Fruit fly (Drosophila melanogaster) whole organism, embryonic: ENCODE results near the gene Cys.

ENCODE experiments used
- B-H2 ChIP-seq: fragments of 200-800 bp; sonication (Bioruptor generic); optimal IDR thresholded peaks from 2 replicates; lab custom pipeline; 2018; ENCODE audit warnings: missing biosample characterization, mild to moderate bottlenecking, missing genetic modification characterization
- Bdp1 ChIP-seq: fragments of 200-800 bp; sonication (Bioruptor generic); optimal IDR thresholded peaks from 3 replicates; lab custom pipeline; 2016; ENCODE audit warnings: missing biosample characterization, missing genetic modification characterization
- CG10209 ChIP-seq: fragments of 200-800 bp; sonication (Bioruptor generic); optimal IDR thresholded peaks from 3 replicates; lab custom pipeline; 2017; ENCODE audit warnings: missing biosample characterization, mild to moderate bottlenecking, missing genetic modification characterization, missing genetic modification reagents
- CG11456 ChIP-seq: fragments of 200-800 bp; sonication (Bioruptor generic); IDR thresholded peaks from 3 replicates; pipeline ENCODE4 v1.3.6; 2022; ENCODE audit warnings: missing biosample characterization, missing genetic modification characterization
- CG12071 ChIP-seq: fragments of 200-800 bp; sonication (Bioruptor generic); optimal IDR thresholded peaks from 3 replicates; lab custom pipeline; 2018; ENCODE audit warnings: missing biosample characterization, mild to moderate bottlenecking, missing genetic modification characterization
- CG12391 ChIP-seq: fragments of 200-800 bp; sonication (Bioruptor generic); optimal IDR thresholded peaks from 3 replicates; lab custom pipeline; 2018; ENCODE audit warnings: missing biosample characterization, mild to moderate bottlenecking, missing genetic modification characterization, moderate library complexity
- CG14441 ChIP-seq: fragments of 200-800 bp; sonication (Bioruptor generic); IDR thresholded peaks from 2 replicates; pipeline ENCODE4 v1.3.6; 2022; ENCODE audit warnings: missing biosample characterization, missing genetic modification characterization
- CG17361 ChIP-seq: fragments of 200-800 bp; sonication (Bioruptor generic); IDR thresholded peaks from 3 replicates; pipeline ENCODE4 v1.3.6; 2022; ENCODE audit warnings: missing biosample characterization, missing genetic modification characterization
- CG17829 ChIP-seq: fragments of 200-800 bp; optimal IDR thresholded peaks from 2 replicates; lab custom pipeline; 2019; ENCODE audit warnings: missing biosample characterization, mild to moderate bottlenecking, missing genetic modification characterization, moderate library complexity
- CG2120 ChIP-seq: fragments of 200-800 bp; sonication (Bioruptor generic); optimal IDR thresholded peaks from 3 replicates; lab custom pipeline; 2016; ENCODE audit warnings: missing biosample characterization, missing genetic modification characterization
- CG2678 ChIP-seq: fragments of 200-800 bp; sonication (Bioruptor generic); optimal IDR thresholded peaks from 3 replicates; lab custom pipeline; 2019; ENCODE audit warnings: missing biosample characterization, mild to moderate bottlenecking, missing genetic modification characterization, moderate library complexity
- CG32532 ChIP-seq: fragments of 200-800 bp; sonication (Bioruptor generic); IDR thresholded peaks from 2 replicates; pipeline ENCODE4 v1.3.6; 2022; ENCODE audit warnings: missing biosample characterization, missing genetic modification characterization
- CG3838 ChIP-seq: fragments of 200-800 bp; sonication (Bioruptor generic); optimal IDR thresholded peaks from 3 replicates; lab custom pipeline; 2016; ENCODE audit warnings: missing biosample characterization, missing genetic modification characterization
- CG4854 ChIP-seq: fragments of 200-800 bp; sonication (Bioruptor generic); optimal IDR thresholded peaks from 2 replicates; lab custom pipeline; 2016; ENCODE audit warnings: missing biosample characterization, missing genetic modification characterization, inconsistent platforms
- CG6683 ChIP-seq: fragments of 200-800 bp; sonication (Bioruptor generic); optimal IDR thresholded peaks from 2 replicates; lab custom pipeline; 2017; ENCODE audit warnings: missing biosample characterization, mild to moderate bottlenecking, missing genetic modification characterization, missing genetic modification reagents
- CG6791 ChIP-seq: fragments of 200-800 bp; sonication (Bioruptor generic); IDR thresholded peaks from 3 replicates; pipeline ENCODE4 v1.3.6; 2022; ENCODE audit warnings: missing biosample characterization, missing genetic modification characterization; ENCODE audit not compliant: partially characterized antibody
- CG7928 ChIP-seq: fragments of 200-800 bp; sonication (Bioruptor generic); optimal IDR thresholded peaks from 2 replicates; lab custom pipeline; 2017; ENCODE audit warnings: missing biosample characterization, mild to moderate bottlenecking, missing genetic modification characterization
- CG8765 ChIP-seq: fragments of 200-800 bp; sonication (Bioruptor generic); IDR thresholded peaks from 2 replicates; pipeline ENCODE4 v1.3.6; 2022; ENCODE audit warnings: missing biosample characterization, missing genetic modification characterization
- CG9215 ChIP-seq: fragments of 200-800 bp; sonication (Bioruptor generic); IDR thresholded peaks from 2 replicates; pipeline ENCODE4 v1.3.6; 2022; ENCODE audit warnings: missing biosample characterization, missing genetic modification characterization
- CG9727 ChIP-seq: fragments of 200-800 bp; sonication (Bioruptor generic); optimal IDR thresholded peaks from 3 replicates; lab custom pipeline; 2017; ENCODE audit warnings: missing biosample characterization, mild to moderate bottlenecking, missing genetic modification characterization
- Eip74EF ChIP-seq, 2 experiments: fragments of 200-800 bp in 1 of 2; fragments of >200 bp in 1 of 2; sonication (Bioruptor generic) in 1 of 2; optimal IDR thresholded peaks; 2 replicates each; lab custom pipeline; 2017 to 2019; ENCODE audit warnings: missing biosample characterization in 2 of 2, missing genetic modification characterization in 2 of 2, mild to moderate bottlenecking in 1 of 2, moderate library complexity in 1 of 2
- Jarid2 ChIP-seq: fragments of 200-800 bp; sonication (Bioruptor generic); optimal IDR thresholded peaks from 3 replicates; lab custom pipeline; 2017; ENCODE audit warnings: mild to moderate bottlenecking, missing biosample characterization, missing genetic modification reagents, missing genetic modification characterization
- Myb ChIP-seq: fragments of 200-800 bp; sonication (Bioruptor generic); optimal IDR thresholded peaks from 2 replicates; lab custom pipeline; 2016; ENCODE audit warnings: missing biosample characterization, missing genetic modification characterization
- PHDP ChIP-seq: fragments of 200-800 bp; sonication (Bioruptor generic); optimal IDR thresholded peaks from 3 replicates; lab custom pipeline; 2018; ENCODE audit warnings: missing biosample characterization, mild to moderate bottlenecking, missing genetic modification characterization, moderate library complexity
- Ptx1 ChIP-seq: fragments of 200-800 bp; sonication (Bioruptor generic); IDR thresholded peaks from 2 replicates; pipeline ENCODE4 v1.3.6; 2022; ENCODE audit warnings: missing biosample characterization, missing genetic modification characterization
- Spps ChIP-seq: fragments of 200-800 bp; sonication (Bioruptor generic); optimal IDR thresholded peaks from 2 replicates; lab custom pipeline; 2018; ENCODE audit warnings: missing biosample characterization, mild to moderate bottlenecking, missing genetic modification characterization
- Taf1 ChIP-seq: fragments of 200-800 bp; sonication (Bioruptor generic); IDR thresholded peaks from 2 replicates; pipeline ENCODE4 v1.3.6; 2022; ENCODE audit warnings: missing biosample characterization, missing genetic modification characterization
- Trl ChIP-seq, 3 experiments: fragments of >200 bp in 2 of 3; fragments of 200-800 bp in 1 of 3; sonication (Bioruptor generic) in 1 of 3; optimal IDR thresholded peaks; 2 replicates in 1 of 3; 3 replicates in 2 of 3; lab custom pipeline; 2016 to 2017; ENCODE audit warnings: missing biosample characterization in 1 of 3, missing genetic modification characterization in 1 of 3
- amos ChIP-seq: fragments of 200-800 bp; sonication (Bioruptor generic); IDR thresholded peaks from 2 replicates; pipeline ENCODE4 v1.3.6; 2022; ENCODE audit warnings: missing biosample characterization, missing genetic modification characterization; ENCODE audit not compliant: partially characterized antibody
- bsh ChIP-seq, 2 experiments: fragments of 200-800 bp; sonication (Bioruptor generic); optimal IDR thresholded peaks; 2 replicates each; lab custom pipeline; 2017 to 2018; ENCODE audit warnings: mild to moderate bottlenecking in 2 of 2, missing biosample characterization in 2 of 2, missing genetic modification characterization in 2 of 2, moderate library complexity in 1 of 2
- chm ChIP-seq: fragments of 200-800 bp; sonication (Bioruptor generic); IDR thresholded peaks from 2 replicates; pipeline ENCODE4 v1.3.6; 2022; ENCODE audit warnings: missing biosample characterization, missing genetic modification characterization
- dmrt11E ChIP-seq: fragments of 200-800 bp; sonication (Bioruptor generic); optimal IDR thresholded peaks from 3 replicates; lab custom pipeline; 2018; ENCODE audit warnings: missing biosample characterization, mild to moderate bottlenecking, missing genetic modification characterization, moderate library complexity
- esg ChIP-seq: fragments of 200-800 bp; sonication (Bioruptor generic); conservative IDR thresholded peaks from 2 replicates; pipeline ENCODE4 v1.3.6; 2022; ENCODE audit warnings: missing biosample characterization, missing genetic modification characterization
- gt ChIP-seq: fragments of 200-800 bp; sonication (Bioruptor generic); IDR thresholded peaks from 2 replicates; pipeline ENCODE4 v1.3.6; 2022; ENCODE audit warnings: missing biosample characterization, missing genetic modification characterization
- luna ChIP-seq: fragments of 200-800 bp; sonication (Bioruptor generic); optimal IDR thresholded peaks from 2 replicates; lab custom pipeline; 2016; ENCODE audit warnings: missing biosample characterization, missing genetic modification characterization
- maf-S ChIP-seq: fragments of 200-800 bp; sonication (Bioruptor generic); optimal IDR thresholded peaks from 2 replicates; lab custom pipeline; 2016; ENCODE audit warnings: missing biosample characterization, missing genetic modification characterization
- mam ChIP-seq: fragments of 200-800 bp; sonication (Bioruptor generic); optimal IDR thresholded peaks from 3 replicates; lab custom pipeline; 2016; ENCODE audit warnings: missing biosample characterization, missing genetic modification characterization
- onecut ChIP-seq: fragments of 200-800 bp; sonication (Bioruptor generic); IDR thresholded peaks from 2 replicates; pipeline ENCODE4 v1.3.6; 2022; ENCODE audit warnings: missing biosample characterization, missing genetic modification characterization
- otp ChIP-seq: fragments of 200-800 bp; sonication (Bioruptor generic); IDR thresholded peaks from 3 replicates; pipeline ENCODE4, ENCODE4 v1.3.6; 2022; ENCODE audit warnings: missing biosample characterization, missing genetic modification characterization
- pho ChIP-seq: fragments of 200-800 bp; sonication (Bioruptor generic); optimal IDR thresholded peaks from 2 replicates; lab custom pipeline; 2016; ENCODE audit warnings: missing biosample characterization, missing genetic modification characterization
- pzg ChIP-seq: fragments of 200-800 bp; sonication (Bioruptor generic); optimal IDR thresholded peaks from 3 replicates; lab custom pipeline; 2018; ENCODE audit warnings: missing biosample characterization, mild to moderate bottlenecking, missing genetic modification characterization, moderate library complexity
- sna ChIP-seq: fragments of 200-800 bp; sonication (Bioruptor generic); IDR thresholded peaks from 2 replicates; pipeline ENCODE4 v1.3.6; 2022; ENCODE audit warnings: missing biosample characterization, missing genetic modification characterization; ENCODE audit not compliant: partially characterized antibody
- sob ChIP-seq: fragments of 200-800 bp; sonication (Bioruptor generic); IDR thresholded peaks from 2 replicates; pipeline ENCODE4 v1.3.6; 2022; ENCODE audit warnings: missing biosample characterization, missing genetic modification characterization
- vnd ChIP-seq: fragments of 200-800 bp; sonication (Bioruptor generic); IDR thresholded peaks from 3 replicates; pipeline ENCODE4 v1.3.6; 2022; ENCODE audit warnings: missing biosample characterization, missing genetic modification characterization; ENCODE audit not compliant: partially characterized antibody
- wek ChIP-seq: fragments of 200-800 bp; sonication (Bioruptor generic); optimal IDR thresholded peaks from 3 replicates; lab custom pipeline; 2018; ENCODE audit warnings: missing biosample characterization, mild to moderate bottlenecking, missing genetic modification characterization, moderate library complexity
- z ChIP-seq: fragments of 200-800 bp; sonication (Bioruptor generic); IDR thresholded peaks from 3 replicates; pipeline ENCODE4 v1.3.6; 2022; ENCODE audit warnings: missing biosample characterization, missing genetic modification characterization
- zen ChIP-seq: fragments of 200-800 bp; sonication (Bioruptor generic); optimal IDR thresholded peaks from 3 replicates; lab custom pipeline; 2018; ENCODE audit warnings: missing biosample characterization, mild to moderate bottlenecking, missing genetic modification characterization, moderate library complexity
- zfh2 ChIP-seq: fragments of 200-800 bp; sonication (Bioruptor generic); optimal IDR thresholded peaks from 2 replicates; lab custom pipeline; 2016; ENCODE audit warnings: missing biosample characterization, missing genetic modification characterization

Cys gene

dm6 chr3R:14569411-14570107 lies at the start of gene Cys (continued):
- no peak for TF ChIP-seq Bdp1
- TF ChIP-seq onecut (GFP tag; lab: Robert Waterston, UW) = peak; percentile 62
- TF ChIP-seq pzg (GFP tag; lab: Kevin White, UChicago) = no peak
- TF ChIP-seq luna (GFP tag; lab: Kevin White, UChicago) = peak; percentile 34
- TF ChIP-seq CG4854 (GFP tag; lab: Kevin White, UChicago) = no peak
- peak; percentile 32; the same call in 1 of the 2 replicates for TF ChIP-seq chm (GFP tag; lab: Robert Waterston, UW)
- peak; percentile 30 for TF ChIP-seq B-H2
- TF ChIP-seq CG12071 (GFP tag; lab: Kevin White, UChicago) = peak; percentile 5
- TF ChIP-seq CG10209 (GFP tag; lab: Kevin White, UChicago) = no peak
- TF ChIP-seq mam (GFP tag; lab: Kevin White, UChicago) = no peak
- no peak for TF ChIP-seq sna (GFP tag; lab: Robert Waterston, UW)
- TF ChIP-seq CG17361 (GFP tag; lab: Robert Waterston, UW) = peak; percentile 38; the same call in 2 of the 3 replicates
- TF ChIP-seq otp (GFP tag; lab: Robert Waterston, UW) = 0 out of 3 replicates have a peak, but pooled peaks have one; percentile 36
- no peak for TF ChIP-seq Spps (tag; lab: Kevin White, UChicago)
- peak; percentile 18 to 43 for TF ChIP-seq Trl (optimal IDR thresholded peaks at IDR 0.05; lab: Kevin White, UChicago)
- peak; percentile 51 for TF ChIP-seq Trl (GFP tag; optimal IDR thresholded peaks at IDR 0.05; lab: Kevin White, UChicago)
- TF ChIP-seq zen (tag; lab: Kevin White, UChicago) = peak; percentile 54
- TF ChIP-seq gt (GFP tag; lab: Robert Waterston, UW) = no peak
- TF ChIP-seq esg (GFP tag; lab: Robert Waterston, UW) = no peak
- TF ChIP-seq Jarid2 (GFP tag; lab: Kevin White, UChicago) = peak; percentile 73
- 0 out of 3 replicates have a peak, but pooled peaks have one; percentile 61 for TF ChIP-seq z
- TF ChIP-seq Eip74EF (GFP tag; optimal IDR thresholded peaks at IDR 0.05; lab: Kevin White, UChicago) = peak in 1 of 2 experiments; percentile 15
- TF ChIP-seq maf-S = no peak
- TF ChIP-seq CG9727 (GFP tag; lab: Kevin White, UChicago) = peak; percentile 7
- no peak for TF ChIP-seq CG12391 (tag; lab: Kevin White, UChicago)
- no peak for TF ChIP-seq vnd (GFP tag; lab: Robert Waterston, UW)
- TF ChIP-seq pho (GFP tag; lab: Kevin White, UChicago) = peak; percentile 16
- peak; percentile 39; the same call in 1 of the 2 replicates for TF ChIP-seq sob (GFP tag; lab: Robert Waterston, UW)
- TF ChIP-seq wek (GFP tag; lab: Kevin White, UChicago) = no peak
- no peak for TF ChIP-seq Myb (GFP tag; lab: Kevin White, UChicago)
- TF ChIP-seq CG8765 (GFP tag; lab: Robert Waterston, UW) = no peak
- peak; percentile 46; the same call in 1 of the 3 replicates for TF ChIP-seq CG6791 (GFP tag; lab: Robert Waterston, UW)
- TF ChIP-seq CG17829 (tag; lab: Kevin White, UChicago) = peak; percentile 1
- TF ChIP-seq CG2678 (tag; lab: Kevin White, UChicago) = peak; percentile 42
- peak; percentile 26; the same call in 1 of the 2 replicates for TF ChIP-seq amos (GFP tag; lab: Robert Waterston, UW)
- TF ChIP-seq zfh2 (GFP tag; lab: Kevin White, UChicago) = no peak
- TF ChIP-seq dmrt11E (tag; lab: Kevin White, UChicago) = peak; percentile 9
- TF ChIP-seq bsh (GFP tag; optimal IDR thresholded peaks at IDR 0.05; lab: Kevin White, UChicago) = peak in 1 of 2 experiments; percentile 52
- no peak for TF ChIP-seq CG14441 (GFP tag; lab: Robert Waterston, UW)
- peak; percentile 47; the same call in 1 of the 2 replicates for TF ChIP-seq CG32532 (GFP tag; lab: Robert Waterston, UW)
- 0 out of 3 replicates have a peak, but pooled peaks have one; percentile 61 for TF ChIP-seq CG11456
- TF ChIP-seq CG6683 (GFP tag; lab: Kevin White, UChicago) = no peak
- no peak for TF ChIP-seq CG9215 (GFP tag; lab: Robert Waterston, UW)
- TF ChIP-seq CG2120 = peak; percentile 44
- peak; percentile 56 for TF ChIP-seq PHDP
- no peak for TF ChIP-seq CG3838 (GFP tag; lab: Kevin White, UChicago)
- no peak for TF ChIP-seq Taf1 (GFP tag; lab: Robert Waterston, UW)
- no peak for TF ChIP-seq Ptx1
- no peak for TF ChIP-seq CG7928
